Worm (Caenorhabditis elegans) whole organism, L2 larva: Measurements from ENCODE around the gene lurp-1.
A peak's percentile ranks its signal among the peaks of the same experiment; 100 is the strongest.

Experiments
- C34F6.9 ChIP-seq: fragments of 150-350 bp; optimal IDR thresholded peaks from 2 replicates; lab custom pipeline; 2014; ENCODE audit warnings: missing biosample characterization, missing genetic modification characterization
- F13H6.1 ChIP-seq: sonication (generic microtip); optimal IDR thresholded peaks from 2 replicates; lab custom pipeline; 2016; ENCODE audit warnings: missing genetic modification characterization, missing compliant biosample characterization
- R02D3.7 ChIP-seq: fragments of 150-350 bp; optimal IDR thresholded peaks from 2 replicates; lab custom pipeline; 2014; ENCODE audit warnings: missing biosample characterization, missing genetic modification characterization
- Y55F3AM.14 ChIP-seq: fragments of 200-800 bp; sonication (Bioruptor generic); optimal IDR thresholded peaks from 2 replicates; lab custom pipeline; 2018; ENCODE audit warnings: mild to moderate bottlenecking, missing genetic modification characterization, missing compliant biosample characterization
- ZK546.5 ChIP-seq: sonication (generic microtip); optimal IDR thresholded peaks from 2 replicates; lab custom pipeline; 2017; ENCODE audit warnings: missing biosample characterization, missing genetic modification characterization
- alr-1 ChIP-seq: fragments of 150-350 bp; optimal IDR thresholded peaks from 2 replicates; lab custom pipeline; 2014; ENCODE audit warnings: missing biosample characterization, missing genetic modification characterization
- aly-2 ChIP-seq: fragments of 150-350 bp; optimal IDR thresholded peaks from 2 replicates; lab custom pipeline; 2014; ENCODE audit warnings: missing biosample characterization, missing genetic modification characterization
- blmp-1 ChIP-seq: sonication (generic microtip); optimal IDR thresholded peaks from 2 replicates; lab custom pipeline; 2017; ENCODE audit warnings: missing genetic modification characterization, mild to moderate bottlenecking, missing compliant biosample characterization, antibody characterized with exemption, moderate library complexity; ENCODE audit not compliant: insufficient read depth
- ceh-16 ChIP-seq: fragments of 150-350 bp; optimal IDR thresholded peaks from 2 replicates; lab custom pipeline; 2014; ENCODE audit warnings: missing biosample characterization, missing genetic modification characterization
- ceh-82 ChIP-seq: fragments of 150-350 bp; optimal IDR thresholded peaks from 2 replicates; lab custom pipeline; 2014; ENCODE audit warnings: missing biosample characterization, missing genetic modification characterization
- crh-2 ChIP-seq: sonication (generic microtip); optimal IDR thresholded peaks from 2 replicates; lab custom pipeline; 2017; ENCODE audit warnings: missing biosample characterization, missing genetic modification characterization
- egl-27 ChIP-seq: sonication (generic microtip); optimal IDR thresholded peaks from 3 replicates; lab custom pipeline; 2017; ENCODE audit warnings: missing biosample characterization, missing genetic modification reagents, missing genetic modification characterization
- elt-1 ChIP-seq: fragments of 150-350 bp; optimal IDR thresholded peaks from 2 replicates; lab custom pipeline; 2014; ENCODE audit warnings: missing biosample characterization, missing genetic modification characterization
- elt-3 ChIP-seq: sonication (generic microtip); optimal IDR thresholded peaks from 2 replicates; lab custom pipeline; 2017; ENCODE audit warnings: missing biosample characterization, missing genetic modification characterization
- fos-1 ChIP-seq: fragments of 150-350 bp; optimal IDR thresholded peaks from 2 replicates; lab custom pipeline; 2014; ENCODE audit warnings: missing biosample characterization, missing genetic modification characterization
- gmeb-1 ChIP-seq: fragments of 150-350 bp; optimal IDR thresholded peaks from 2 replicates; lab custom pipeline; 2014; ENCODE audit warnings: missing biosample characterization, missing genetic modification characterization
- lin-11 ChIP-seq: fragments of 150-350 bp; sonication (generic microtip); optimal IDR thresholded peaks from 2 replicates; lab custom pipeline; 2014; ENCODE audit warnings: missing biosample characterization, missing genetic modification characterization, inconsistent platforms, mixed read lengths
- lin-13 ChIP-seq: fragments of 150-350 bp; optimal IDR thresholded peaks from 2 replicates; lab custom pipeline; 2014; ENCODE audit warnings: missing biosample characterization, missing genetic modification reagents, missing genetic modification characterization
- lin-39 ChIP-seq: fragments of 150-350 bp; optimal IDR thresholded peaks from 2 replicates; lab custom pipeline; 2014; ENCODE audit warnings: missing biosample characterization, missing genetic modification reagents, missing genetic modification characterization
- lsy-2 ChIP-seq, 2 experiments: fragments of 150-350 bp in 1 of 2; sonication (generic microtip) in 1 of 2; optimal IDR thresholded peaks; 2 replicates each; lab custom pipeline; 2014 to 2017; ENCODE audit warnings: missing biosample characterization in 2 of 2, missing genetic modification characterization in 2 of 2
- mab-5 ChIP-seq: fragments of 150-350 bp; optimal IDR thresholded peaks from 2 replicates; lab custom pipeline; 2014; ENCODE audit warnings: missing biosample characterization, missing genetic modification characterization
- mbf-1 ChIP-seq: sonication (generic microtip); optimal IDR thresholded peaks from 2 replicates; lab custom pipeline; 2017; ENCODE audit warnings: missing biosample characterization, missing genetic modification characterization
- mdl-1 ChIP-seq, 2 experiments: fragments of 150-350 bp in 1 of 2; sonication (generic microtip) in 1 of 2; optimal IDR thresholded peaks; 2 replicates each; lab custom pipeline; 2017; ENCODE audit warnings: missing biosample characterization in 2 of 2, missing genetic modification characterization in 2 of 2
- nhr-10 ChIP-seq: sonication (generic microtip); optimal IDR thresholded peaks from 2 replicates; lab custom pipeline; 2017; ENCODE audit warnings: missing biosample characterization, missing genetic modification characterization
- nhr-11 ChIP-seq: fragments of 150-350 bp; optimal IDR thresholded peaks from 2 replicates; lab custom pipeline; 2014; ENCODE audit warnings: missing biosample characterization, missing genetic modification characterization
- nhr-12 ChIP-seq: fragments of 150-350 bp; optimal IDR thresholded peaks from 2 replicates; lab custom pipeline; 2014; ENCODE audit warnings: missing biosample characterization, missing genetic modification characterization
- nhr-129 ChIP-seq: fragments of 150-350 bp; optimal IDR thresholded peaks from 2 replicates; lab custom pipeline; 2014; ENCODE audit warnings: missing biosample characterization, missing genetic modification characterization
- nhr-21 ChIP-seq: fragments of 150-350 bp; optimal IDR thresholded peaks from 2 replicates; lab custom pipeline; 2014; ENCODE audit warnings: missing biosample characterization, missing genetic modification characterization
- nhr-23 ChIP-seq: fragments of 150-350 bp; optimal IDR thresholded peaks from 2 replicates; lab custom pipeline; 2014; ENCODE audit warnings: missing biosample characterization, missing genetic modification reagents, missing genetic modification characterization
- nhr-25 ChIP-seq: fragments of 150-350 bp; sonication (generic microtip); optimal IDR thresholded peaks from 3 replicates; lab custom pipeline; 2014; ENCODE audit warnings: missing biosample characterization, missing genetic modification characterization
- nhr-6 ChIP-seq: fragments of 150-350 bp; optimal IDR thresholded peaks from 2 replicates; lab custom pipeline; 2014; ENCODE audit warnings: missing biosample characterization, missing genetic modification characterization
- nhr-77 ChIP-seq: fragments of 150-350 bp; optimal IDR thresholded peaks from 2 replicates; lab custom pipeline; 2014; ENCODE audit warnings: missing biosample characterization, missing genetic modification characterization
- peb-1 ChIP-seq: fragments of 150-350 bp; optimal IDR thresholded peaks from 2 replicates; lab custom pipeline; 2014; ENCODE audit warnings: missing biosample characterization, missing genetic modification characterization
- sem-4 ChIP-seq: fragments of 150-350 bp; optimal IDR thresholded peaks from 2 replicates; lab custom pipeline; 2014; ENCODE audit warnings: missing biosample characterization, missing genetic modification reagents, missing genetic modification characterization
- sma-3 ChIP-seq: sonication (generic microtip); optimal IDR thresholded peaks from 2 replicates; lab custom pipeline; 2016; ENCODE audit warnings: missing genetic modification reagents, missing genetic modification characterization, missing compliant biosample characterization
- sma-9 ChIP-seq, 2 experiments: fragments of 150-350 bp in 1 of 2; sonication (generic microtip) in 1 of 2; optimal IDR thresholded peaks; 2 replicates each; lab custom pipeline; 2014 to 2016; ENCODE audit warnings: missing genetic modification characterization in 2 of 2, mild to moderate bottlenecking in 1 of 2, missing biosample characterization in 1 of 2, missing compliant biosample characterization in 1 of 2, missing genetic modification reagents in 1 of 2, moderate library complexity in 1 of 2
- snpc-4 ChIP-seq: fragments of 150-350 bp; optimal IDR thresholded peaks from 2 replicates; lab custom pipeline; 2014; ENCODE audit warnings: missing biosample characterization, missing genetic modification characterization
- unc-39 ChIP-seq: fragments of 150-350 bp; optimal IDR thresholded peaks from 2 replicates; lab custom pipeline; 2014; ENCODE audit warnings: missing biosample characterization, missing genetic modification characterization
- unc-55 ChIP-seq: fragments of 150-350 bp; sonication (generic microtip); optimal IDR thresholded peaks from 3 replicates; lab custom pipeline; 2014; ENCODE audit warnings: missing biosample characterization, missing genetic modification reagents, missing genetic modification characterization
- unc-62 ChIP-seq: fragments of 150-350 bp; optimal IDR thresholded peaks from 2 replicates; lab custom pipeline; 2014; ENCODE audit warnings: missing biosample characterization, missing genetic modification reagents, missing genetic modification characterization
- zag-1 ChIP-seq: fragments of 150-350 bp; optimal IDR thresholded peaks from 2 replicates; lab custom pipeline; 2014; ENCODE audit warnings: missing biosample characterization, missing genetic modification characterization
- ztf-1 ChIP-seq: fragments of 200-800 bp; sonication (Bioruptor generic); conservative IDR thresholded peaks from 2 replicates; pipeline ENCODE4 v1.3.6; 2022; ENCODE audit warnings: missing genetic modification characterization, missing compliant biosample characterization
- ztf-11 ChIP-seq: sonication (generic microtip); optimal IDR thresholded peaks from 2 replicates; lab custom pipeline; 2017; ENCODE audit warnings: missing biosample characterization, missing genetic modification characterization
- ztf-4 ChIP-seq: fragments of 150-350 bp; optimal IDR thresholded peaks from 2 replicates; lab custom pipeline; 2014; ENCODE audit warnings: missing biosample characterization, missing genetic modification characterization

Gene lurp-1

DNA sequence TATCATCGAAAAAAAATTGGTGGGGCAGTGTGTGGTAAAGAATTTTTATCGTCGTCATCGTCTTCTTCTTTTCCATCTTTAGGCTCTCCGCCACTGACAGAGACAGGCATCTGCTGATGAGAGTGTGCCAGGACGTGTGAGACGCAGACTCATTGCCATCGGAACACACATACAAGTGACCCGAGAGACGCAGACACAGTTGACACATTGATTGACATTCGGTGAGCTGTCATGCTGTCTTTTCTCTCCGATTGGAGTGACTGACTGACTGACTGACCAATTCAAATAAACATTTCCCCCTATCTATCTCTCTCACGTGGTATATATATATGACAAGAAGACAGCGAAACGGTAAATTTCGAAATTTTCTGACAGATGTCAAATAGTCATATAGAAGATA, 29.6 kb upstream of the lurp-1 start:
- no peak for TF ChIP-seq mbf-1 (tag; lab: Kevin White, UChicago)
- peak; percentile 47 for TF ChIP-seq blmp-1
- TF ChIP-seq mab-5 = peak; percentile 58
- peak; percentile 72 for TF ChIP-seq fos-1 (tag; lab: Kevin White, UChicago)
- TF ChIP-seq ztf-11 (tag; lab: Kevin White, UChicago) = no peak
- TF ChIP-seq ceh-82 (tag; lab: Kevin White, UChicago) = no peak
- TF ChIP-seq ceh-16 = peak; percentile 55
- TF ChIP-seq lin-39 (tag; lab: Kevin White, UChicago) = no peak
- TF ChIP-seq lsy-2 (tag; optimal IDR thresholded peaks at IDR 0.05; lab: Kevin White, UChicago) = peak; percentile 22 to 78
- TF ChIP-seq unc-62 (GFP tag; lab: Kevin White, UChicago) = peak; percentile 96
- no peak for TF ChIP-seq unc-39 (tag; lab: Kevin White, UChicago)
- TF ChIP-seq nhr-21 = peak; percentile 64
- peak in 1 of 2 experiments; percentile 44 for TF ChIP-seq mdl-1 (tag; optimal IDR thresholded peaks at IDR 0.05; lab: Kevin White, UChicago)
- peak; percentile 87 for TF ChIP-seq nhr-25
- TF ChIP-seq nhr-6 (tag; lab: Kevin White, UChicago) = no peak
- no peak for TF ChIP-seq elt-1 (tag; lab: Kevin White, UChicago)
- TF ChIP-seq alr-1 = no peak
- TF ChIP-seq lin-11 (tag; lab: Kevin White, UChicago) = no peak
- TF ChIP-seq elt-3 = no peak
- no peak for TF ChIP-seq ztf-1 (GFP tag; lab: Robert Waterston, UW)
- TF ChIP-seq nhr-129 (tag; lab: Kevin White, UChicago) = peak; percentile 87
- peak; percentile 34 for TF ChIP-seq unc-55
- no peak for TF ChIP-seq R02D3.7 (tag; lab: Kevin White, UChicago)
- peak; percentile 90 for TF ChIP-seq F13H6.1 (tag; lab: Kevin White, UChicago)
- no peak for TF ChIP-seq aly-2 (tag; lab: Kevin White, UChicago)
- TF ChIP-seq peb-1 (tag; lab: Kevin White, UChicago) = no peak
- peak; percentile 69 for TF ChIP-seq snpc-4
- TF ChIP-seq Y55F3AM.14 (GFP tag; lab: Kevin White, UChicago) = no peak
- no peak for TF ChIP-seq nhr-10
- no peak for TF ChIP-seq nhr-77 (tag; lab: Kevin White, UChicago)
- no peak for TF ChIP-seq nhr-11 (tag; lab: Kevin White, UChicago)
- peak; percentile 53 for TF ChIP-seq ztf-4 (tag; lab: Kevin White, UChicago)
- TF ChIP-seq ZK546.5 (tag; lab: Kevin White, UChicago) = no peak
- TF ChIP-seq crh-2 = peak; percentile 89
- no peak for TF ChIP-seq nhr-23 (tag; lab: Kevin White, UChicago)
- no peak for TF ChIP-seq nhr-12 (tag; lab: Kevin White, UChicago)
- TF ChIP-seq lin-13 (GFP tag; lab: Kevin White, UChicago) = peak; percentile 45
- TF ChIP-seq zag-1 (tag; lab: Kevin White, UChicago) = no peak
- TF ChIP-seq sem-4 (tag; lab: Kevin White, UChicago) = peak; percentile 70
- peak; percentile 35 for TF ChIP-seq gmeb-1 (tag; lab: Kevin White, UChicago)
- peak; percentile 95 for TF ChIP-seq C34F6.9 (tag; lab: Kevin White, UChicago)
- peak; percentile 82 for TF ChIP-seq sma-3 (GFP tag; lab: Kevin White, UChicago)
- TF ChIP-seq egl-27 (tag; lab: Kevin White, UChicago) = peak; percentile 68
- peak; percentile 80 for TF ChIP-seq sma-9 (GFP tag; optimal IDR thresholded peaks at IDR 0.05; lab: Kevin White, UChicago)
- TF ChIP-seq sma-9 (tag; optimal IDR thresholded peaks at IDR 0.05; lab: Kevin White, UChicago) = no peak

DNA sequence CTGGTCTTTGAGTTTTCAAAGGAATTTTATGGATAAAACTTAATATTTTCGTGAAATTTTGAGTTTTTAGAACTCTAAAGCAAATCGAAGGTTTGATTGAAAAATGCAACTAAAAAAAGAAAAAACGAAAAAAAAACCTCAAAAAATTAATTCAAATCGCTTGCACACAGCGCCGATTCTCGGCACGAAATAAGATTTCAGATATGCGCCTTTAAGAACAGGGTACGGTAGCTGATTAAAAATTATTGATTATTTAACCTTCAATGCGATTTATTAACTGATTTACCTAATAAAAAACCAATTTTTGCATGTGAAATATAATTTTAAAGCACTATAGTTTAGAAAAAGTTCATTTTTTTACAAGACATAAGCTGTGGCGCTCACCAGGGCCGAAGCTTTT, 27.8 kb upstream of the lurp-1 start:
- no peak for TF ChIP-seq elt-1 (tag; lab: Kevin White, UChicago)
- TF ChIP-seq fos-1 (tag; lab: Kevin White, UChicago) = no peak
- no peak for TF ChIP-seq unc-55
- no peak for TF ChIP-seq unc-39 (tag; lab: Kevin White, UChicago)
- TF ChIP-seq F13H6.1 (tag; lab: Kevin White, UChicago) = no peak
- TF ChIP-seq peb-1 (tag; lab: Kevin White, UChicago) = no peak
- TF ChIP-seq lin-13 (GFP tag; lab: Kevin White, UChicago) = no peak
- no peak for TF ChIP-seq C34F6.9 (tag; lab: Kevin White, UChicago)
